Fruit fly (Drosophila melanogaster) Kc167 (cell line): Measurements from ENCODE around the gene CG4404.

Experiments
- Myc ChIP-seq: fragments of >200 bp; optimal IDR thresholded peaks from 2 replicates; lab custom pipeline; 2017; ENCODE audit warnings: missing external identifiers
- Sin3A ChIP-seq: fragments of >200 bp; optimal IDR thresholded peaks from 2 replicates; lab custom pipeline; 2018; ENCODE audit warnings: missing external identifiers
- h ChIP-seq: fragments of >200 bp; optimal IDR thresholded peaks from 3 replicates; lab custom pipeline; 2018; ENCODE audit warnings: missing external identifiers
- insv ChIP-seq: fragments of >200 bp; optimal IDR thresholded peaks from 3 replicates; lab custom pipeline; 2018; ENCODE audit warnings: missing external identifiers
- psq ChIP-seq: fragments of >200 bp; optimal IDR thresholded peaks from 2 replicates; lab custom pipeline; 2017; ENCODE audit warnings: missing external identifiers
- ttk ChIP-seq: sonication (Bioruptor generic); optimal IDR thresholded peaks from 2 replicates; lab custom pipeline; 2017; ENCODE audit warnings: missing external identifiers

DNA sequence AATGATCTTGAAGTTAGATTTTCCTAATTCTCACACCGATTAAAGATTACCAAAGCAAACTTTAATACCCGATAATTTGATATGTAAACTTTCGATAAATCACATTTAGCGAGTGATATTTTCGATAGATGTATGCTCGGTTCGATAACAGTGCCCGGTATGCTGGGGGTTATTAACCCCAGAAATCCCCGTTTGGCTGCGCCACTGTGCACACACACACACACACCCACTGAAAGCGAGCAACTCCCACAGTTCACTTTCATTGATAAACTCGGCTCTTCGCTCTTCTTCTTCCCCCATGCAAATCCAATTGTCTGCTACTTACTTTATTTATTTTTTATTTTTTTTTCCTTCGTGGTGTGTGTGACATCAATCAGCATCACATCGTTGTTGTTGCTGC, 9.4 kb downstream of the CG4404 start:
- TF ChIP-seq insv (lab: Kevin White, UChicago): no peak
- TF ChIP-seq h: no peak
- no peak for TF ChIP-seq Sin3A (lab: Kevin White, UChicago)
- no peak for TF ChIP-seq Myc (lab: Kevin White, UChicago)
- no peak for TF ChIP-seq psq (lab: Kevin White, UChicago)
- TF ChIP-seq ttk: no peak
